Fruit fly (Drosophila melanogaster) whole organism, embryonic: ENCODE results near the gene CG31268.

Experiments used
- BEAF-32 ChIP-seq: fragments of 200-800 bp; sonication (Bioruptor generic); optimal IDR thresholded peaks from 3 replicates; lab custom pipeline; 2017; ENCODE audit warnings: missing biosample characterization, missing genetic modification characterization, mild to moderate bottlenecking, moderate library complexity, missing genetic modification reagents
- Bdp1 ChIP-seq: fragments of 200-800 bp; sonication (Bioruptor generic); optimal IDR thresholded peaks from 3 replicates; lab custom pipeline; 2016; ENCODE audit warnings: missing biosample characterization, missing genetic modification characterization
- CG11247 ChIP-seq: fragments of 200-800 bp; sonication (Bioruptor generic); IDR thresholded peaks from 2 replicates; pipeline ENCODE4 v1.3.6; 2022; ENCODE audit warnings: missing biosample characterization, missing genetic modification characterization
- CG11723 ChIP-seq: fragments of 200-800 bp; sonication (Bioruptor generic); optimal IDR thresholded peaks from 2 replicates; lab custom pipeline; 2017; ENCODE audit warnings: missing biosample characterization, mild to moderate bottlenecking, missing genetic modification characterization
- CG13775 ChIP-seq: fragments of 200-800 bp; sonication (Bioruptor generic); optimal IDR thresholded peaks from 3 replicates; lab custom pipeline; 2017; ENCODE audit warnings: missing biosample characterization, mild to moderate bottlenecking, missing genetic modification characterization
- CG14050 ChIP-seq: fragments of 200-800 bp; sonication (Bioruptor generic); IDR thresholded peaks from 3 replicates; pipeline ENCODE4 v1.3.6; 2022; ENCODE audit warnings: missing biosample characterization, missing genetic modification characterization
- CG14441 ChIP-seq: fragments of 200-800 bp; sonication (Bioruptor generic); IDR thresholded peaks from 2 replicates; pipeline ENCODE4 v1.3.6; 2022; ENCODE audit warnings: missing biosample characterization, missing genetic modification characterization
- CG14710 ChIP-seq: fragments of 200-800 bp; sonication (Bioruptor generic); optimal IDR thresholded peaks from 3 replicates; lab custom pipeline; 2019; ENCODE audit warnings: missing biosample characterization, mild to moderate bottlenecking, missing genetic modification characterization, moderate library complexity
- CG15514 ChIP-seq: fragments of 200-800 bp; sonication (Bioruptor generic); optimal IDR thresholded peaks from 3 replicates; lab custom pipeline; 2017; ENCODE audit warnings: missing biosample characterization, missing genetic modification characterization, mild to moderate bottlenecking, moderate library complexity, missing genetic modification reagents
- CG17328 ChIP-seq: fragments of 200-800 bp; sonication (Bioruptor generic); IDR thresholded peaks from 2 replicates; pipeline ENCODE4 v1.3.6; 2022; ENCODE audit warnings: missing biosample characterization, missing genetic modification characterization
- CG2875 ChIP-seq: fragments of 200-800 bp; sonication (Bioruptor generic); optimal IDR thresholded peaks from 2 replicates; lab custom pipeline; 2017; ENCODE audit warnings: missing biosample characterization, mild to moderate bottlenecking, missing genetic modification characterization, missing genetic modification reagents
- CG30431 ChIP-seq: fragments of 200-800 bp; sonication (Bioruptor generic); optimal IDR thresholded peaks from 2 replicates; lab custom pipeline; 2017; ENCODE audit warnings: missing biosample characterization, missing genetic modification characterization
- CG33213 ChIP-seq: fragments of 200-800 bp; sonication (Bioruptor generic); optimal IDR thresholded peaks from 3 replicates; lab custom pipeline; 2016; ENCODE audit warnings: missing biosample characterization, missing genetic modification characterization
- CG4404 ChIP-seq: fragments of 200-800 bp; sonication (Bioruptor generic); IDR thresholded peaks from 2 replicates; pipeline ENCODE4 v1.3.6; 2022; ENCODE audit warnings: missing biosample characterization, missing genetic modification characterization
- CG4707 ChIP-seq: fragments of 200-800 bp; sonication (Bioruptor generic); optimal IDR thresholded peaks from 2 replicates; lab custom pipeline; 2018; ENCODE audit warnings: missing biosample characterization, mild to moderate bottlenecking, missing genetic modification characterization, moderate library complexity
- CG4854 ChIP-seq: fragments of 200-800 bp; sonication (Bioruptor generic); optimal IDR thresholded peaks from 2 replicates; lab custom pipeline; 2016; ENCODE audit warnings: missing biosample characterization, missing genetic modification characterization, inconsistent platforms
- CG6813 ChIP-seq: fragments of 200-800 bp; sonication (Bioruptor generic); optimal IDR thresholded peaks from 2 replicates; lab custom pipeline; 2017; ENCODE audit warnings: missing biosample characterization, missing genetic modification characterization, mild to moderate bottlenecking, moderate library complexity, missing genetic modification reagents
- CG7745 ChIP-seq: fragments of 200-800 bp; sonication (Bioruptor generic); optimal IDR thresholded peaks from 2 replicates; lab custom pipeline; 2018; ENCODE audit warnings: missing biosample characterization, mild to moderate bottlenecking, missing genetic modification characterization, moderate library complexity
- CG8924 ChIP-seq: fragments of 200-800 bp; optimal IDR thresholded peaks from 3 replicates; lab custom pipeline; 2019; ENCODE audit warnings: missing biosample characterization, mild to moderate bottlenecking, missing genetic modification characterization, moderate library complexity
- CG9727 ChIP-seq: fragments of 200-800 bp; sonication (Bioruptor generic); optimal IDR thresholded peaks from 3 replicates; lab custom pipeline; 2017; ENCODE audit warnings: missing biosample characterization, mild to moderate bottlenecking, missing genetic modification characterization
- CG9876 ChIP-seq: fragments of 200-800 bp; sonication (Bioruptor generic); optimal IDR thresholded peaks from 2 replicates; lab custom pipeline; 2016; ENCODE audit warnings: missing biosample characterization, missing genetic modification characterization
- CHES-1-like ChIP-seq: fragments of 200-800 bp; sonication (Bioruptor generic); optimal IDR thresholded peaks from 2 replicates; lab custom pipeline; 2016; ENCODE audit warnings: missing biosample characterization, missing genetic modification characterization
- Camta ChIP-seq: fragments of 200-800 bp; sonication (Bioruptor generic); optimal IDR thresholded peaks from 2 replicates; lab custom pipeline; 2016; ENCODE audit warnings: missing biosample characterization, missing genetic modification characterization
- Dad ChIP-seq: fragments of 200-800 bp; sonication (Bioruptor generic); optimal IDR thresholded peaks from 3 replicates; lab custom pipeline; 2016; ENCODE audit warnings: missing biosample characterization, missing genetic modification characterization
- Deaf1 ChIP-seq: fragments of 200-800 bp; optimal IDR thresholded peaks from 3 replicates; lab custom pipeline; 2019; ENCODE audit warnings: missing biosample characterization, mild to moderate bottlenecking, missing genetic modification characterization, moderate library complexity
- Doc2 ChIP-seq: fragments of 200-800 bp; sonication (Bioruptor generic); IDR thresholded peaks from 2 replicates; pipeline ENCODE4 v1.3.6; 2022; ENCODE audit warnings: missing biosample characterization, missing genetic modification characterization
- Dref ChIP-seq: fragments of 200-800 bp; sonication (Bioruptor generic); IDR thresholded peaks from 2 replicates; pipeline ENCODE4 v1.3.6; 2022; ENCODE audit warnings: missing biosample characterization, missing genetic modification characterization
- Ets65A ChIP-seq: fragments of 200-800 bp; sonication (Bioruptor generic); peaks from one replicate; lab custom pipeline; 2016; ENCODE audit warnings: missing biosample characterization, missing genetic modification characterization
- H15 ChIP-seq: fragments of 200-800 bp; sonication (Bioruptor generic); IDR thresholded peaks from 3 replicates; pipeline ENCODE4 v1.3.6; 2022; ENCODE audit warnings: missing biosample characterization, missing genetic modification characterization
- Hand ChIP-seq: fragments of 200-800 bp; sonication (Bioruptor generic); optimal IDR thresholded peaks from 2 replicates; lab custom pipeline; 2017; ENCODE audit warnings: mild to moderate bottlenecking, missing biosample characterization, missing genetic modification reagents, missing genetic modification characterization
- Lhr ChIP-seq: fragments of 200-800 bp; sonication (Bioruptor generic); optimal IDR thresholded peaks from 3 replicates; lab custom pipeline; 2017; ENCODE audit warnings: mild to moderate bottlenecking, missing biosample characterization, missing genetic modification reagents, missing genetic modification characterization
- Mrtf ChIP-seq: fragments of 200-800 bp; sonication (Bioruptor generic); IDR thresholded peaks from 3 replicates; pipeline ENCODE4 v1.3.6; 2022; ENCODE audit warnings: missing biosample characterization, missing genetic modification characterization
- NC2β ChIP-seq: fragments of 200-800 bp; sonication (Bioruptor generic); optimal IDR thresholded peaks from 2 replicates; lab custom pipeline; 2016; ENCODE audit warnings: missing biosample characterization, missing genetic modification characterization
- Sox100B ChIP-seq: fragments of 200-800 bp; sonication (Bioruptor generic); optimal IDR thresholded peaks from 3 replicates; lab custom pipeline; 2018; ENCODE audit warnings: missing biosample characterization, mild to moderate bottlenecking, missing genetic modification characterization
- Sry-β ChIP-seq: fragments of 200-800 bp; sonication (Bioruptor generic); optimal IDR thresholded peaks from 2 replicates; lab custom pipeline; 2018; ENCODE audit warnings: missing biosample characterization, mild to moderate bottlenecking, missing genetic modification characterization, moderate library complexity
- Taf1 ChIP-seq: fragments of 200-800 bp; sonication (Bioruptor generic); IDR thresholded peaks from 2 replicates; pipeline ENCODE4 v1.3.6; 2022; ENCODE audit warnings: missing biosample characterization, missing genetic modification characterization
- al ChIP-seq: fragments of 200-800 bp; sonication (Bioruptor generic); IDR thresholded peaks from 2 replicates; pipeline ENCODE4 v1.3.6; 2022; ENCODE audit warnings: missing biosample characterization, missing genetic modification characterization
- ato ChIP-seq: fragments of 200-800 bp; sonication (Bioruptor generic); IDR thresholded peaks from 2 replicates; pipeline ENCODE4 v1.3.6; 2022; ENCODE audit warnings: missing biosample characterization, missing genetic modification characterization; ENCODE audit not compliant: partially characterized antibody
- bigmax ChIP-seq: fragments of 200-800 bp; sonication (Bioruptor generic); optimal IDR thresholded peaks from 2 replicates; lab custom pipeline; 2018; ENCODE audit warnings: missing biosample characterization, mild to moderate bottlenecking, missing genetic modification characterization
- chn ChIP-seq: fragments of 200-800 bp; sonication (Bioruptor generic); optimal IDR thresholded peaks from 2 replicates; lab custom pipeline; 2016; ENCODE audit warnings: missing biosample characterization, missing genetic modification characterization
- fu2 ChIP-seq: fragments of 200-800 bp; sonication (Bioruptor generic); optimal IDR thresholded peaks from 2 replicates; lab custom pipeline; 2016; ENCODE audit warnings: missing biosample characterization, missing genetic modification characterization
- gt ChIP-seq: fragments of 200-800 bp; sonication (Bioruptor generic); IDR thresholded peaks from 2 replicates; pipeline ENCODE4 v1.3.6; 2022; ENCODE audit warnings: missing biosample characterization, missing genetic modification characterization
- inv ChIP-seq: fragments of 200-800 bp; sonication (Bioruptor generic); IDR thresholded peaks from 2 replicates; pipeline ENCODE4 v1.3.6; 2022; ENCODE audit warnings: missing biosample characterization, missing genetic modification characterization; ENCODE audit not compliant: partially characterized antibody
- lola ChIP-seq, 3 experiments: fragments of >200 bp in 2 of 3; fragments of 200-800 bp in 1 of 3; sonication (Bioruptor generic) in 1 of 3; optimal IDR thresholded peaks; 2 replicates each; lab custom pipeline; 2017 to 2019; ENCODE audit warnings: missing biosample characterization in 3 of 3, missing genetic modification characterization in 3 of 3, mild to moderate bottlenecking in 1 of 3, moderate library complexity in 1 of 3
- nom ChIP-seq: fragments of 200-800 bp; sonication (Bioruptor generic); optimal IDR thresholded peaks from 2 replicates; lab custom pipeline; 2017; ENCODE audit warnings: missing biosample characterization, missing genetic modification characterization, mild to moderate bottlenecking, moderate library complexity, missing genetic modification reagents
- org-1 ChIP-seq: fragments of 200-800 bp; sonication (Bioruptor generic); optimal IDR thresholded peaks from 2 replicates; lab custom pipeline; 2017; ENCODE audit warnings: missing biosample characterization, missing genetic modification characterization
- row ChIP-seq: fragments of 200-800 bp; sonication (Bioruptor generic); IDR thresholded peaks from 3 replicates; pipeline ENCODE4 v1.3.6; 2022; ENCODE audit warnings: missing biosample characterization, missing genetic modification characterization
- sd ChIP-seq: fragments of 200-800 bp; sonication (Bioruptor generic); optimal IDR thresholded peaks from 3 replicates; lab custom pipeline; 2018; ENCODE audit warnings: missing biosample characterization, mild to moderate bottlenecking, missing genetic modification characterization, moderate library complexity
- so ChIP-seq: fragments of 200-800 bp; sonication (Bioruptor generic); IDR thresholded peaks from 3 replicates; pipeline ENCODE4 v1.3.6; 2022; ENCODE audit warnings: missing biosample characterization, missing genetic modification characterization
- ssp ChIP-seq: fragments of 200-800 bp; sonication (Bioruptor generic); IDR thresholded peaks from 2 replicates; pipeline ENCODE4 v1.3.6; 2022; ENCODE audit warnings: missing biosample characterization, missing genetic modification characterization
- toy ChIP-seq: fragments of 200-800 bp; sonication (Bioruptor generic); IDR thresholded peaks from 2 replicates; pipeline ENCODE4 v1.3.6; 2022; ENCODE audit warnings: missing biosample characterization, missing genetic modification characterization

Gene CG31268

dm6 chr3R:17079859-17080255 is 48.3 kb downstream of the CG31268 start, which contains the start of the genes Keap1 and kuk (continued):
- TF ChIP-seq BEAF-32 (GFP tag; lab: Kevin White, UChicago) (peak; percentile 95), CG14710 (peak; percentile 82), Mrtf (GFP tag; lab: Robert Waterston, UW) (no peak), CG4404 (no peak), Sry-β (GFP tag; lab: Kevin White, UChicago) (no peak), CG9727 (GFP tag; lab: Kevin White, UChicago) (peak; percentile 41), CG30431 (GFP tag; lab: Kevin White, UChicago) (no peak), H15 (no peak), nom (GFP tag; lab: Kevin White, UChicago) (no peak), CG6813 (GFP tag; lab: Kevin White, UChicago) (no peak), CG2875 (peak; percentile 12), chn (peak; percentile 50), gt (GFP tag; lab: Robert Waterston, UW) (no peak), lola (GFP tag; optimal IDR thresholded peaks at IDR 0.05; lab: Kevin White, UChicago) (no peak), Ets65A (GFP tag; lab: Kevin White, UChicago) (peak; percentile 96), CG11247 (GFP tag; lab: Robert Waterston, UW) (peak; percentile 61), fu2 (GFP tag; lab: Kevin White, UChicago) (peak; percentile 63), al (GFP tag; lab: Robert Waterston, UW) (peak; percentile 44; the same call in 1 of the 2 replicates), CG33213 (GFP tag; lab: Kevin White, UChicago) (peak; percentile 77), CG15514 (peak; percentile 74), Dref (GFP tag; lab: Robert Waterston, UW) (peak; percentile 62), Taf1 (GFP tag; lab: Robert Waterston, UW) (no peak), CG7745 (tag; lab: Kevin White, UChicago) (no peak), CG14441 (GFP tag; lab: Robert Waterston, UW) (peak; percentile 57; the same call in 1 of the 2 replicates), row (GFP tag; lab: Robert Waterston, UW) (peak; percentile 50; the same call in 2 of the 3 replicates), CG8924 (tag; lab: Kevin White, UChicago) (no peak), Deaf1 (tag; lab: Kevin White, UChicago) (no peak), CG4707 (GFP tag; lab: Kevin White, UChicago) (no peak), bigmax (no peak), Sox100B (no peak), inv (peak; percentile 88), CG9876 (peak; percentile 24), CG17328 (GFP tag; lab: Robert Waterston, UW) (peak; percentile 38; the same call in 1 of the 2 replicates), CG13775 (GFP tag; lab: Kevin White, UChicago) (peak; percentile 53), ato (GFP tag; lab: Robert Waterston, UW) (no peak; the same call in 1 of the 2 replicates), Dad (GFP tag; lab: Kevin White, UChicago) (peak; percentile 43), sd (tag; lab: Kevin White, UChicago) (peak; percentile 43), Lhr (GFP tag; lab: Kevin White, UChicago) (peak; percentile 92), CG4854 (GFP tag; lab: Kevin White, UChicago) (no peak), Bdp1 (GFP tag; lab: Kevin White, UChicago) (peak; percentile 60), org-1 (GFP tag; lab: Kevin White, UChicago) (no peak), Hand (no peak), Doc2 (GFP tag; lab: Robert Waterston, UW) (no peak), CG11723 (GFP tag; lab: Kevin White, UChicago) (no peak), CHES-1-like (peak; percentile 82), CG14050 (GFP tag; lab: Robert Waterston, UW) (peak; percentile 25; the same call in 1 of the 3 replicates), ssp (GFP tag; lab: Robert Waterston, UW) (no peak), NC2β (GFP tag; lab: Kevin White, UChicago) (peak; percentile 67), so (GFP tag; lab: Robert Waterston, UW) (peak; percentile 44; the same call in 1 of the 3 replicates), toy (GFP tag; lab: Robert Waterston, UW) (no peak), Camta (GFP tag; lab: Kevin White, UChicago) (peak; percentile 65)
